Fruit fly (Drosophila melanogaster) whole organism, prepupa: ENCODE data around the gene stac.

Source experiments
- Blimp-1 ChIP-seq: fragments of 200-800 bp; sonication (Bioruptor generic); optimal IDR thresholded peaks from 3 replicates; lab custom pipeline; 2017; ENCODE audit warnings: missing biosample characterization, missing genetic modification characterization, mild to moderate bottlenecking, moderate library complexity, missing genetic modification reagents
- CG10631 ChIP-seq: fragments of 200-800 bp; sonication (Bioruptor generic); optimal IDR thresholded peaks from 2 replicates; lab custom pipeline; 2016; ENCODE audit warnings: missing biosample characterization, missing genetic modification characterization
- CG10669 ChIP-seq: fragments of 200-800 bp; sonication (Bioruptor generic); optimal IDR thresholded peaks from 3 replicates; lab custom pipeline; 2018; ENCODE audit warnings: missing biosample characterization, mild to moderate bottlenecking, missing genetic modification characterization, moderate library complexity
- CG11294 ChIP-seq: fragments of 200-800 bp; sonication (Bioruptor generic); IDR thresholded peaks from 2 replicates; pipeline ENCODE4 v1.3.6; 2022; ENCODE audit warnings: missing biosample characterization, missing genetic modification characterization
- CG11762 ChIP-seq: fragments of 200-800 bp; sonication (Bioruptor generic); optimal IDR thresholded peaks from 3 replicates; lab custom pipeline; 2016; ENCODE audit warnings: missing biosample characterization, missing genetic modification characterization; ENCODE audit not compliant: insufficient read depth
- CG11902 ChIP-seq: fragments of 200-800 bp; sonication (Bioruptor generic); optimal IDR thresholded peaks from 3 replicates; lab custom pipeline; 2016; ENCODE audit warnings: missing biosample characterization, missing genetic modification characterization
- CG1621 ChIP-seq: fragments of 200-800 bp; sonication (Bioruptor generic); optimal IDR thresholded peaks from 3 replicates; lab custom pipeline; 2018; ENCODE audit warnings: missing biosample characterization, mild to moderate bottlenecking, missing genetic modification characterization
- CG31627 ChIP-seq: fragments of 200-800 bp; sonication (Bioruptor generic); optimal IDR thresholded peaks from 3 replicates; lab custom pipeline; 2016; ENCODE audit warnings: missing biosample characterization, missing genetic modification characterization
- CG3919 ChIP-seq: fragments of 200-800 bp; sonication (Bioruptor generic); optimal IDR thresholded peaks from 3 replicates; lab custom pipeline; 2016; ENCODE audit warnings: missing biosample characterization, missing genetic modification characterization
- CG4318 ChIP-seq: fragments of 200-800 bp; sonication (Bioruptor generic); optimal IDR thresholded peaks from 3 replicates; lab custom pipeline; 2017; ENCODE audit warnings: missing biosample characterization, mild to moderate bottlenecking, missing genetic modification characterization
- CG6163 ChIP-seq: fragments of 200-800 bp; sonication (Bioruptor generic); IDR thresholded peaks from 3 replicates; pipeline ENCODE4 v1.3.6; 2022; ENCODE audit warnings: missing biosample characterization, missing genetic modification characterization
- CG6276 ChIP-seq: fragments of 200-800 bp; sonication (Bioruptor generic); optimal IDR thresholded peaks from 2 replicates; lab custom pipeline; 2017; ENCODE audit warnings: missing biosample characterization, mild to moderate bottlenecking, missing genetic modification characterization
- CG6792 ChIP-seq: fragments of 200-800 bp; sonication (Bioruptor generic); optimal IDR thresholded peaks from 3 replicates; lab custom pipeline; 2016; ENCODE audit warnings: missing biosample characterization, missing genetic modification characterization
- CG6854 ChIP-seq: fragments of 200-800 bp; sonication (Bioruptor generic); optimal IDR thresholded peaks from 2 replicates; lab custom pipeline; 2017; ENCODE audit warnings: missing biosample characterization, mild to moderate bottlenecking, missing genetic modification characterization
- CG8319 ChIP-seq: fragments of 200-800 bp; sonication (Bioruptor generic); optimal IDR thresholded peaks from 3 replicates; lab custom pipeline; 2016; ENCODE audit warnings: missing biosample characterization, missing genetic modification characterization
- Eip75B ChIP-seq: fragments of 200-800 bp; sonication (Bioruptor generic); optimal IDR thresholded peaks from 3 replicates; lab custom pipeline; 2016; ENCODE audit warnings: missing biosample characterization, missing genetic modification characterization
- Eip78C ChIP-seq: fragments of 200-800 bp; sonication (Bioruptor generic); peaks from one replicate; lab custom pipeline; 2016; ENCODE audit warnings: missing biosample characterization, missing genetic modification characterization
- Eip93F ChIP-seq: fragments of 200-800 bp; sonication (Bioruptor generic); optimal IDR thresholded peaks from 2 replicates; lab custom pipeline; 2016; ENCODE audit warnings: missing biosample characterization, mild to moderate bottlenecking, missing genetic modification characterization
- Ets21C ChIP-seq: fragments of 200-800 bp; sonication (Bioruptor generic); optimal IDR thresholded peaks from 3 replicates; lab custom pipeline; 2016; ENCODE audit warnings: missing biosample characterization, missing genetic modification characterization
- Ets96B ChIP-seq: fragments of 200-800 bp; optimal IDR thresholded peaks from 2 replicates; lab custom pipeline; 2019; ENCODE audit warnings: missing biosample characterization, mild to moderate bottlenecking, missing genetic modification characterization, moderate library complexity
- Gug ChIP-seq: fragments of 200-800 bp; sonication (Bioruptor generic); IDR thresholded peaks from 2 replicates; pipeline ENCODE4 v1.3.6; 2022; ENCODE audit warnings: missing biosample characterization, missing genetic modification characterization
- Hr38 ChIP-seq: sonication (Bioruptor generic); optimal IDR thresholded peaks from 2 replicates; lab custom pipeline; 2016; ENCODE audit warnings: missing biosample characterization, missing genetic modification characterization
- Hr39 ChIP-seq: fragments of 200-800 bp; sonication (Bioruptor generic); optimal IDR thresholded peaks from 2 replicates; lab custom pipeline; 2016; ENCODE audit warnings: missing biosample characterization, missing genetic modification characterization
- Hr4 ChIP-seq: fragments of 200-800 bp; sonication (Bioruptor generic); optimal IDR thresholded peaks from 3 replicates; lab custom pipeline; 2016; ENCODE audit warnings: missing biosample characterization, missing genetic modification characterization
- Lpt ChIP-seq: fragments of 200-800 bp; sonication (Bioruptor generic); optimal IDR thresholded peaks from 3 replicates; lab custom pipeline; 2016; ENCODE audit warnings: missing biosample characterization, missing genetic modification characterization
- Met ChIP-seq: fragments of 200-800 bp; sonication (Bioruptor generic); optimal IDR thresholded peaks from 3 replicates; lab custom pipeline; 2016; ENCODE audit warnings: missing biosample characterization, missing genetic modification characterization
- Sox102F ChIP-seq: fragments of 200-800 bp; sonication (Bioruptor generic); optimal IDR thresholded peaks from 2 replicates; lab custom pipeline; 2016; ENCODE audit warnings: missing biosample characterization, mild to moderate bottlenecking, missing genetic modification characterization
- Sox14 ChIP-seq: fragments of 200-800 bp; sonication (Bioruptor generic); optimal IDR thresholded peaks from 3 replicates; lab custom pipeline; 2016; ENCODE audit warnings: missing biosample characterization, missing genetic modification characterization
- achi ChIP-seq: fragments of 200-800 bp; sonication (Bioruptor generic); optimal IDR thresholded peaks from 3 replicates; lab custom pipeline; 2016; ENCODE audit warnings: missing biosample characterization, missing genetic modification characterization
- acj6 ChIP-seq: fragments of 200-800 bp; sonication (Bioruptor generic); optimal IDR thresholded peaks from 3 replicates; lab custom pipeline; 2016; ENCODE audit warnings: missing biosample characterization, missing genetic modification characterization
- cyc ChIP-seq: fragments of 200-800 bp; sonication (Bioruptor generic); optimal IDR thresholded peaks from 3 replicates; lab custom pipeline; 2016; ENCODE audit warnings: missing biosample characterization, missing genetic modification characterization
- dac ChIP-seq: fragments of 200-800 bp; sonication (Bioruptor generic); optimal IDR thresholded peaks from 2 replicates; lab custom pipeline; 2017; ENCODE audit warnings: missing biosample characterization, mild to moderate bottlenecking, missing genetic modification characterization
- eg ChIP-seq: fragments of 200-800 bp; sonication (Bioruptor generic); IDR thresholded peaks from 3 replicates; pipeline ENCODE4 v1.3.6; 2022; ENCODE audit warnings: missing biosample characterization, missing genetic modification characterization
- esn ChIP-seq: fragments of 200-800 bp; sonication (Bioruptor generic); optimal IDR thresholded peaks from 2 replicates; lab custom pipeline; 2016; ENCODE audit warnings: missing biosample characterization, mild to moderate bottlenecking, missing genetic modification characterization, moderate library complexity
- fd85E ChIP-seq: fragments of 200-800 bp; sonication (Bioruptor generic); optimal IDR thresholded peaks from 3 replicates; lab custom pipeline; 2016; ENCODE audit warnings: missing biosample characterization, missing genetic modification characterization
- fkh ChIP-seq: fragments of 200-800 bp; sonication (Bioruptor generic); optimal IDR thresholded peaks from 3 replicates; lab custom pipeline; 2017; ENCODE audit warnings: missing biosample characterization, mild to moderate bottlenecking, missing genetic modification characterization, moderate library complexity
- lz ChIP-seq: fragments of 200-800 bp; sonication (Bioruptor generic); optimal IDR thresholded peaks from 3 replicates; lab custom pipeline; 2016; ENCODE audit warnings: missing biosample characterization, missing genetic modification characterization
- net ChIP-seq: fragments of 200-800 bp; sonication (Bioruptor generic); optimal IDR thresholded peaks from 3 replicates; lab custom pipeline; 2016; ENCODE audit warnings: missing biosample characterization, missing genetic modification characterization
- pdm3 ChIP-seq: fragments of 200-800 bp; sonication (Bioruptor generic); optimal IDR thresholded peaks from 3 replicates; lab custom pipeline; 2016; ENCODE audit warnings: missing biosample characterization, missing genetic modification characterization
- salr ChIP-seq, 2 experiments: fragments of 200-800 bp; sonication (Bioruptor generic); optimal IDR thresholded peaks; 3 replicates each; lab custom pipeline; 2016 to 2018; ENCODE audit warnings: missing biosample characterization in 2 of 2, missing genetic modification characterization in 2 of 2, mild to moderate bottlenecking in 1 of 2
- spab ChIP-seq: fragments of 200-800 bp; sonication (Bioruptor generic); optimal IDR thresholded peaks from 2 replicates; lab custom pipeline; 2017; ENCODE audit warnings: missing biosample characterization, mild to moderate bottlenecking, missing genetic modification characterization, missing genetic modification reagents
- ss ChIP-seq, 2 experiments: fragments of 200-800 bp; sonication (Bioruptor generic); optimal IDR thresholded peaks; 2 replicates in 1 of 2; 3 replicates in 1 of 2; lab custom pipeline; 2017 to 2018; ENCODE audit warnings: mild to moderate bottlenecking in 2 of 2, missing biosample characterization in 2 of 2, missing genetic modification characterization in 2 of 2, moderate library complexity in 1 of 2
- svp ChIP-seq: fragments of 200-800 bp; sonication (Bioruptor generic); peaks from one replicate; lab custom pipeline; 2016; ENCODE audit warnings: missing biosample characterization, missing genetic modification characterization
- topi ChIP-seq: fragments of 200-800 bp; sonication (Bioruptor generic); optimal IDR thresholded peaks from 3 replicates; lab custom pipeline; 2016; ENCODE audit warnings: missing biosample characterization, missing genetic modification characterization
- vri ChIP-seq: fragments of 200-800 bp; sonication (Bioruptor generic); optimal IDR thresholded peaks from 3 replicates; lab custom pipeline; 2016; ENCODE audit warnings: missing biosample characterization, mild to moderate bottlenecking, missing genetic modification characterization

The stac gene

DNA sequence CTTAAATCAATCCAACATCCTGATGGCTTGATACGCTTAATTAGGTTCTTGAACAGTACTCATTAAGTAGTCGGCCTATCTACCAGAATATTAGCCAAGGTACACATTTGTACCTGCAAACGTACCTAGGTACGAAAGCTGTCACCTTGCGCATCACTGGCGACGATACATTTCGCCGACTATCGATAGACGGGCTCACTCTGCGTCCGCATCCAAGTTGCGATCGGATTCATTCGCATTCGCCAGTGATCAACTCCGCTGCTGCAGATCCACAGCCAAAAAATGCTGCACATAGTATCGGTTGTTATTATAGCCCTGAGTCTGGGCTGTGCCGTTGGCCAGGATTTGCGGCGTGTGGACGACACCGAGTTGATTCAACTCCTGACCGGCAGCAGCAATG is 8.6 kb upstream of the stac start, which contains the start of gene CG11790:
Gene CG11790, plus strand, starts transcription at position 203 of the 400 bp plus-strand sequence.
- TF ChIP-seq Sox102F (GFP tag; lab: Kevin White, UChicago): no peak
- no peak for TF ChIP-seq svp (GFP tag; lab: Kevin White, UChicago)
- TF ChIP-seq CG3919 (GFP tag; lab: Kevin White, UChicago): no peak
- TF ChIP-seq vri (GFP tag; lab: Kevin White, UChicago): no peak
- no peak for TF ChIP-seq CG11762
- no peak for TF ChIP-seq eg (GFP tag; lab: Robert Waterston, UW)
- TF ChIP-seq Ets21C: no peak
- TF ChIP-seq CG1621 (tag; lab: Kevin White, UChicago): peak; percentile 54
- TF ChIP-seq CG6276 (GFP tag; lab: Kevin White, UChicago): no peak
- TF ChIP-seq Eip75B (GFP tag; lab: Kevin White, UChicago): peak; percentile 11
- TF ChIP-seq CG10669 (GFP tag; lab: Kevin White, UChicago): no peak
- TF ChIP-seq spab (GFP tag; lab: Kevin White, UChicago): no peak
- TF ChIP-seq dac (GFP tag; lab: Kevin White, UChicago): no peak
- TF ChIP-seq pdm3: no peak
- TF ChIP-seq Sox14 (GFP tag; lab: Kevin White, UChicago): no peak
- TF ChIP-seq Hr4 (GFP tag; lab: Kevin White, UChicago): no peak
- TF ChIP-seq fd85E: no peak
- peak; percentile 34 for TF ChIP-seq esn (GFP tag; lab: Kevin White, UChicago)
- no peak for TF ChIP-seq Blimp-1 (GFP tag; lab: Kevin White, UChicago)
- TF ChIP-seq topi: peak; percentile 11
- TF ChIP-seq Hr38 (GFP tag; lab: Kevin White, UChicago): no peak
- peak; percentile 22 for TF ChIP-seq Eip78C (GFP tag; lab: Kevin White, UChicago)
- no peak for TF ChIP-seq CG6792 (GFP tag; lab: Kevin White, UChicago)
- TF ChIP-seq CG8319 (GFP tag; lab: Kevin White, UChicago): no peak
- no peak for TF ChIP-seq Gug
- TF ChIP-seq CG6854: peak; percentile 5
- no peak for TF ChIP-seq Eip93F
- no peak for TF ChIP-seq fkh (GFP tag; lab: Kevin White, UChicago)
- TF ChIP-seq lz (GFP tag; lab: Kevin White, UChicago): no peak
- TF ChIP-seq Hr39: no peak
- no peak for TF ChIP-seq Lpt (GFP tag; lab: Kevin White, UChicago)
- TF ChIP-seq, all 60 proteins: peak for 6

DNA sequence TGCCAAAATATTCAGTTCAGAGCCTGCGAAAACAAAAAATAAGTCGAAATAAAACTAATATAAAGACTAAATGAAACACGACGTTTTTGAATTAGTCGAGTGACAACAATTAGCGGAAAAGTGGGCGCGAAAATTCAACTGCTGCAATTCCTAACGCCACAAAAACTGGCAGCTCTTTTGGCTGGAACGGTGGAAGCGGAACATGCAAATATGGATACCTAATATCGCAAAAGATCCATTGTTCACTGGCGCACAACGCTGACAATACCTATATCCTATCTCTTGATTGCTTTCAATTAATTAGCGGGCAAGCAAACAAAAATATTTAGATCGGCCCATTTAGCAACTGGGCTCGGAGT is 6.7 kb upstream of the stac start, which contains the start of gene CG11791:
Gene CG11791, plus strand, starts transcription at position 234 of the 359 bp plus-strand sequence.
- no peak for TF ChIP-seq fkh (GFP tag; lab: Kevin White, UChicago)
- TF ChIP-seq CG11902: no peak
- no peak for TF ChIP-seq net
- no peak for TF ChIP-seq pdm3

DNA sequence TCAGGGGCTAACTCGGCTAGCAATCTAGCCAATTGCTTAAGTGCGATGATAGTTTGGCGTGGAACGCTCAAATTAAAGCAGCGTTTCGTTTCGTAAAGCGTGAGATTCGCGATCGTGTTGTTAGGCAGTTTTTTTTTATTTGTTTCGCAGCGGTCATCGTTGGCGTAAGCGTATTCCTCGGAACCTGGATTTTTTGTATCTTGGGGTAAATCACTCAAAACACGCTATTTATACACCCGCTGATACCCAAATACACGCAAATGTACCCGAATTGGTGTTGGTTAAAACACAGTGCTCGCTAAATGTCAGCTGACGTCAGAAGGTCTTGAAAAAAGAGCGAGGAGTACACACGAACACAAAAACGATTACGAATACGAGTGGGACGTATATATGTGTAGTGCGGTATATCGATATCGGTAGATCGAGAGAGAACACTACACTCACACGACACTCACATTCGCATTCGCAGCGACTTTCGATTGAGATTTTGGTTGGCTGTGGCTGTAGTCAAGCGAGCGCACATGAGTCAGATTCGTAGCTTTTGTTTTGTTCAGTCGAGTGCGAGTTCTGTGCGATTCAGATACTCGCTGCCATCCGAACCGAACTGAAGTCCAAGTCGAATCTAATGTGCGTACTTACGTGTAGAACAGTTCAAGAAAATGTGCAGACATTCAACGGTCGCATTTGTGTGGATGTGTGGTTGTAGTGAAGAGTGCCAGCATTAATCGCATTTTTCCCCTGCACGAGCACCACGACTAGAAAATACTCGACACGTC is 6.2 kb upstream of the stac start:
- TF ChIP-seq CG10669 (GFP tag; lab: Kevin White, UChicago): no peak
- peak; percentile 77 for TF ChIP-seq vri (GFP tag; lab: Kevin White, UChicago)
- TF ChIP-seq fd85E: peak; percentile 79
- peak; percentile 66 for TF ChIP-seq CG6854
- peak; percentile 71 to 75 for TF ChIP-seq ss (GFP tag; optimal IDR thresholded peaks at IDR 0.05; lab: Kevin White, UChicago)
- no peak for TF ChIP-seq achi (GFP tag; lab: Kevin White, UChicago)
- peak; percentile 34 for TF ChIP-seq spab (GFP tag; lab: Kevin White, UChicago)
- peak; percentile 14 for TF ChIP-seq Ets96B
- TF ChIP-seq salr (GFP tag; optimal IDR thresholded peaks at IDR 0.05; lab: Kevin White, UChicago): no peak
- TF ChIP-seq CG6163 (GFP tag; lab: Robert Waterston, UW): no peak
- peak; percentile 54 for TF ChIP-seq Blimp-1 (GFP tag; lab: Kevin White, UChicago)
- no peak for TF ChIP-seq Hr39
- no peak for TF ChIP-seq topi
- no peak for TF ChIP-seq CG11762
- TF ChIP-seq CG3919 (GFP tag; lab: Kevin White, UChicago): peak; percentile 31
- TF ChIP-seq Sox14 (GFP tag; lab: Kevin White, UChicago): peak; percentile 47
- no peak for TF ChIP-seq CG10631 (GFP tag; lab: Kevin White, UChicago)
- TF ChIP-seq esn (GFP tag; lab: Kevin White, UChicago): peak; percentile 42
- TF ChIP-seq fkh (GFP tag; lab: Kevin White, UChicago): peak; percentile 35
- TF ChIP-seq net: no peak
- no peak for TF ChIP-seq CG4318 (GFP tag; lab: Kevin White, UChicago)
- TF ChIP-seq CG11294: no peak
- no peak for TF ChIP-seq lz (GFP tag; lab: Kevin White, UChicago)
- TF ChIP-seq CG31627 (GFP tag; lab: Kevin White, UChicago): no peak
- peak; percentile 89 for TF ChIP-seq Eip78C (GFP tag; lab: Kevin White, UChicago)
- peak; percentile 31 for TF ChIP-seq Met (GFP tag; lab: Kevin White, UChicago)
- no peak for TF ChIP-seq acj6
- TF ChIP-seq cyc: no peak
- no peak for TF ChIP-seq eg (GFP tag; lab: Robert Waterston, UW)
